Fruit fly (Drosophila melanogaster) whole organism, prepupa: ENCODE data around the gene AP-1gamma.

Source experiments
- CG15336 ChIP-seq: fragments of 200-800 bp; sonication (Bioruptor generic); IDR thresholded peaks from 2 replicates; pipeline ENCODE4 v1.3.6; 2022; ENCODE audit warnings: missing biosample characterization, missing genetic modification characterization
- CG1621 ChIP-seq: fragments of 200-800 bp; sonication (Bioruptor generic); optimal IDR thresholded peaks from 3 replicates; lab custom pipeline; 2018; ENCODE audit warnings: missing biosample characterization, mild to moderate bottlenecking, missing genetic modification characterization
- CG6854 ChIP-seq: fragments of 200-800 bp; sonication (Bioruptor generic); optimal IDR thresholded peaks from 2 replicates; lab custom pipeline; 2017; ENCODE audit warnings: missing biosample characterization, mild to moderate bottlenecking, missing genetic modification characterization
- CG8319 ChIP-seq: fragments of 200-800 bp; sonication (Bioruptor generic); optimal IDR thresholded peaks from 3 replicates; lab custom pipeline; 2016; ENCODE audit warnings: missing biosample characterization, missing genetic modification characterization
- CG9139 ChIP-seq: fragments of 200-800 bp; sonication (Bioruptor generic); optimal IDR thresholded peaks from 3 replicates; lab custom pipeline; 2017; ENCODE audit warnings: missing biosample characterization, mild to moderate bottlenecking, missing genetic modification characterization
- Eip75B ChIP-seq: fragments of 200-800 bp; sonication (Bioruptor generic); optimal IDR thresholded peaks from 3 replicates; lab custom pipeline; 2016; ENCODE audit warnings: missing biosample characterization, missing genetic modification characterization
- Ets21C ChIP-seq: fragments of 200-800 bp; sonication (Bioruptor generic); optimal IDR thresholded peaks from 3 replicates; lab custom pipeline; 2016; ENCODE audit warnings: missing biosample characterization, missing genetic modification characterization
- Sox102F ChIP-seq: fragments of 200-800 bp; sonication (Bioruptor generic); optimal IDR thresholded peaks from 2 replicates; lab custom pipeline; 2016; ENCODE audit warnings: missing biosample characterization, mild to moderate bottlenecking, missing genetic modification characterization
- Sox14 ChIP-seq: fragments of 200-800 bp; sonication (Bioruptor generic); optimal IDR thresholded peaks from 3 replicates; lab custom pipeline; 2016; ENCODE audit warnings: missing biosample characterization, missing genetic modification characterization
- dsx ChIP-seq: fragments of 200-800 bp; optimal IDR thresholded peaks from 3 replicates; lab custom pipeline; 2019; ENCODE audit warnings: missing biosample characterization, mild to moderate bottlenecking, missing genetic modification characterization, moderate library complexity; ENCODE audit not compliant: poor library complexity, severe bottlenecking

- TF ChIP-seq Sox102F = no peak
- TF ChIP-seq CG15336 = no peak
- peak; percentile 28 for TF ChIP-seq dsx (GFP tag; lab: Kevin White, UChicago)
- no peak for TF ChIP-seq Sox14 (GFP tag; lab: Kevin White, UChicago)
- TF ChIP-seq Ets21C (GFP tag; lab: Kevin White, UChicago) = no peak
- TF ChIP-seq CG8319 (GFP tag; lab: Kevin White, UChicago) = no peak
- TF ChIP-seq CG9139 (GFP tag; lab: Kevin White, UChicago) = no peak
- TF ChIP-seq Eip75B = no peak
- TF ChIP-seq CG6854 (GFP tag; lab: Kevin White, UChicago) = no peak
- no peak for TF ChIP-seq CG1621
Measured at dm6 chrX:9134241-9134849, 25.9 kb downstream of the AP-1gamma start.
